Fruit fly (Drosophila melanogaster) whole organism, embryonic: ENCODE data around the gene Cpn.

Source experiments
- CG1603 ChIP-seq: fragments of 200-800 bp; sonication (Bioruptor generic); optimal IDR thresholded peaks from 2 replicates; lab custom pipeline; 2019; ENCODE audit warnings: missing biosample characterization, mild to moderate bottlenecking, missing genetic modification characterization, moderate library complexity
- pan ChIP-seq, 4 experiments: fragments of >200 bp in 3 of 4; fragments of 200-800 bp in 1 of 4; sonication (Bioruptor generic) in 1 of 4; optimal IDR thresholded peaks in 3 of 4; IDR thresholded peaks in 1 of 4; 2 replicates each; pipeline versions ENCODE4 v1.3.6 to Lab custom; 2017 to 2022; ENCODE audit warnings: missing biosample characterization in 2 of 4, missing genetic modification characterization in 2 of 4, mixed read lengths in 1 of 4
- scrt ChIP-seq: fragments of 200-800 bp; sonication (Bioruptor generic); optimal IDR thresholded peaks from 2 replicates; lab custom pipeline; 2018; ENCODE audit warnings: missing biosample characterization, mild to moderate bottlenecking, missing genetic modification characterization, moderate library complexity
- wdn ChIP-seq: fragments of 200-800 bp; sonication (Bioruptor generic); IDR thresholded peaks from 2 replicates; pipeline ENCODE4 v1.3.6; 2022; ENCODE audit warnings: missing biosample characterization, missing genetic modification characterization

- no peak for TF ChIP-seq scrt (GFP tag; lab: Kevin White, UChicago)
- TF ChIP-seq pan (optimal IDR thresholded peaks at IDR 0.05; lab: Kevin White, UChicago): no peak
- no peak for TF ChIP-seq pan (GFP tag; optimal IDR thresholded peaks at IDR 0.05 in 1 of 2, IDR thresholded peaks at IDR 0.05 in 1 of 2)
- no peak for TF ChIP-seq CG1603
- no peak for TF ChIP-seq wdn (GFP tag; lab: Robert Waterston, UW)
Observed at dm6 chr3R:12113700-12114099, 52.3 kb downstream of the Cpn start.
